Worm (Caenorhabditis elegans) whole organism, late embryonic: ENCODE data around the gene ZK402.2.

Experiments used
- K09A11.1 ChIP-seq: sonication (generic microtip); optimal IDR thresholded peaks from 2 replicates; lab custom pipeline; 2017; ENCODE audit warnings: antibody characterized with exemption, mild to moderate bottlenecking, missing genetic modification characterization, missing compliant biosample characterization; ENCODE audit not compliant: insufficient read depth
- Y22D7AL.16 ChIP-seq: sonication (generic microtip); optimal IDR thresholded peaks from 2 replicates; lab custom pipeline; 2016; ENCODE audit warnings: missing genetic modification characterization, missing compliant biosample characterization
- ahr-1 ChIP-seq: sonication (generic microtip); optimal IDR thresholded peaks from 2 replicates; lab custom pipeline; 2016; ENCODE audit warnings: missing genetic modification characterization, missing compliant biosample characterization
- ama-1 ChIP-seq: fragments of 150-350 bp; optimal IDR thresholded peaks from 2 replicates; lab custom pipeline; 2014
- ceh-18 ChIP-seq: sonication (generic microtip); optimal IDR thresholded peaks from 2 replicates; lab custom pipeline; 2016; ENCODE audit warnings: missing genetic modification characterization, missing compliant biosample characterization
- ceh-19 ChIP-seq: fragments of 200-800 bp; sonication (Bioruptor generic); optimal IDR thresholded peaks from 2 replicates; lab custom pipeline; 2018; ENCODE audit warnings: mild to moderate bottlenecking, missing genetic modification characterization, missing compliant biosample characterization
- ceh-2 ChIP-seq: sonication (generic microtip); optimal IDR thresholded peaks from 2 replicates; lab custom pipeline; 2016; ENCODE audit warnings: missing genotype, missing genetic modification characterization, missing compliant biosample characterization
- ceh-22 ChIP-seq: sonication (generic microtip); optimal IDR thresholded peaks from 2 replicates; lab custom pipeline; 2017; ENCODE audit warnings: missing biosample characterization, missing genetic modification characterization
- ceh-24 ChIP-seq: sonication (generic microtip); optimal IDR thresholded peaks from 2 replicates; lab custom pipeline; 2016; ENCODE audit warnings: mild to moderate bottlenecking, missing genetic modification characterization, missing compliant biosample characterization
- ceh-30 ChIP-seq: fragments of 150-350 bp; optimal IDR thresholded peaks from 2 replicates; lab custom pipeline; 2014; ENCODE audit warnings: missing biosample characterization, missing genetic modification characterization
- ceh-45 ChIP-seq: fragments of 200-800 bp; sonication (Bioruptor generic); IDR thresholded peaks from 2 replicates; pipeline ENCODE4 v1.3.6; 2022; ENCODE audit warnings: missing genetic modification reagents, missing genetic modification characterization, missing compliant biosample characterization
- ceh-48 ChIP-seq: sonication (generic microtip); optimal IDR thresholded peaks from 2 replicates; lab custom pipeline; 2016; ENCODE audit warnings: missing genetic modification characterization, inconsistent platforms, missing compliant biosample characterization
- ceh-6 ChIP-seq: fragments of 200-800 bp; sonication (Bioruptor generic); optimal IDR thresholded peaks from 2 replicates; lab custom pipeline; 2018; ENCODE audit warnings: mild to moderate bottlenecking, missing genetic modification characterization, missing compliant biosample characterization
- ceh-9 ChIP-seq: sonication (generic microtip); optimal IDR thresholded peaks from 2 replicates; lab custom pipeline; 2016; ENCODE audit warnings: mild to moderate bottlenecking, missing genetic modification characterization, inconsistent platforms, missing compliant biosample characterization
- che-1 ChIP-seq: sonication (generic microtip); optimal IDR thresholded peaks from 2 replicates; lab custom pipeline; 2016; ENCODE audit warnings: mild to moderate bottlenecking, missing genetic modification characterization, missing compliant biosample characterization
- dmd-4 ChIP-seq: sonication (generic microtip); optimal IDR thresholded peaks from 2 replicates; lab custom pipeline; 2016; ENCODE audit warnings: borderline replicate concordance, missing genetic modification characterization, missing compliant biosample characterization
- dve-1 ChIP-seq: sonication (generic microtip); optimal IDR thresholded peaks from 2 replicates; lab custom pipeline; 2017; ENCODE audit warnings: antibody characterized with exemption, mild to moderate bottlenecking, missing genetic modification characterization, missing compliant biosample characterization
- elt-2 ChIP-seq: sonication (generic microtip); optimal IDR thresholded peaks from 2 replicates; lab custom pipeline; 2016; ENCODE audit warnings: missing genetic modification reagents, missing genetic modification characterization, missing compliant biosample characterization
- ets-4 ChIP-seq: sonication (generic microtip); optimal IDR thresholded peaks from 2 replicates; lab custom pipeline; 2016; ENCODE audit warnings: missing genetic modification characterization, missing compliant biosample characterization
- fkh-10 ChIP-seq: fragments of 150-350 bp; optimal IDR thresholded peaks from 2 replicates; lab custom pipeline; 2014; ENCODE audit warnings: missing biosample characterization, missing genetic modification reagents, missing genetic modification characterization
- gmeb-2 ChIP-seq: sonication (generic microtip); optimal IDR thresholded peaks from 2 replicates; lab custom pipeline; 2016; ENCODE audit warnings: missing genetic modification characterization, inconsistent platforms, missing compliant biosample characterization
- hlh-30 ChIP-seq: sonication (generic microtip); optimal IDR thresholded peaks from 2 replicates; lab custom pipeline; 2017; ENCODE audit warnings: antibody characterized with exemption, missing genetic modification characterization, missing compliant biosample characterization; ENCODE audit not compliant: insufficient read depth
- hlh-6 ChIP-seq: sonication (generic microtip); optimal IDR thresholded peaks from 2 replicates; lab custom pipeline; 2016; ENCODE audit warnings: missing genotype, missing genetic modification characterization, missing compliant biosample characterization
- hlh-8 ChIP-seq: sonication (generic microtip); optimal IDR thresholded peaks from 2 replicates; lab custom pipeline; 2016; ENCODE audit warnings: missing genotype, missing genetic modification characterization, missing compliant biosample characterization
- lim-6 ChIP-seq: sonication (generic microtip); optimal IDR thresholded peaks from 2 replicates; lab custom pipeline; 2016; ENCODE audit warnings: missing genetic modification characterization, missing compliant biosample characterization
- lin-11 ChIP-seq: fragments of 200-800 bp; sonication (Bioruptor generic); optimal IDR thresholded peaks from 2 replicates; lab custom pipeline; 2018; ENCODE audit warnings: mild to moderate bottlenecking, missing genetic modification characterization, missing compliant biosample characterization
- madf-2 ChIP-seq: sonication (generic microtip); optimal IDR thresholded peaks from 2 replicates; lab custom pipeline; 2017; ENCODE audit warnings: missing genetic modification characterization, missing compliant biosample characterization
- mec-3 ChIP-seq: sonication (generic microtip); optimal IDR thresholded peaks from 2 replicates; lab custom pipeline; 2016; ENCODE audit warnings: borderline replicate concordance, missing genetic modification characterization, missing compliant biosample characterization
- nfya-1 ChIP-seq: sonication (generic microtip); optimal IDR thresholded peaks from 2 replicates; lab custom pipeline; 2017; ENCODE audit warnings: missing genetic modification characterization, mild to moderate bottlenecking, missing compliant biosample characterization, antibody characterized with exemption, moderate library complexity
- nhr-232 ChIP-seq: sonication (generic microtip); optimal IDR thresholded peaks from 2 replicates; lab custom pipeline; 2016; ENCODE audit warnings: missing genetic modification characterization, missing compliant biosample characterization
- odd-2 ChIP-seq: sonication (generic microtip); optimal IDR thresholded peaks from 2 replicates; lab custom pipeline; 2017; ENCODE audit warnings: antibody characterized with exemption, mild to moderate bottlenecking, missing genetic modification characterization, missing compliant biosample characterization
- pag-3 ChIP-seq: sonication (generic microtip); optimal IDR thresholded peaks from 2 replicates; lab custom pipeline; 2016; ENCODE audit warnings: missing compliant biosample characterization, missing genetic modification characterization, borderline replicate concordance
- pha-4 ChIP-seq: fragments of 150-350 bp; optimal IDR thresholded peaks from 2 replicates; lab custom pipeline; 2018; ENCODE audit warnings: missing biosample characterization, missing genetic modification reagents, missing genetic modification characterization
- ref-2 ChIP-seq: sonication (generic microtip); optimal IDR thresholded peaks from 2 replicates; lab custom pipeline; 2016; ENCODE audit warnings: missing genetic modification characterization, missing compliant biosample characterization
- rnt-1 ChIP-seq: sonication (generic microtip); optimal IDR thresholded peaks from 2 replicates; lab custom pipeline; 2016; ENCODE audit warnings: missing genetic modification characterization, missing compliant biosample characterization
- sdc-2 ChIP-seq: sonication (generic microtip); optimal IDR thresholded peaks from 2 replicates; lab custom pipeline; 2016; ENCODE audit warnings: missing genotype, missing genetic modification characterization, missing compliant biosample characterization
- sox-2 ChIP-seq: fragments of 200-800 bp; sonication (Bioruptor generic); IDR thresholded peaks from 2 replicates; pipeline ENCODE4 v1.3.6; 2022; ENCODE audit warnings: missing genetic modification reagents, missing genetic modification characterization, missing compliant biosample characterization
- syd-9 ChIP-seq: sonication (generic microtip); optimal IDR thresholded peaks from 2 replicates; lab custom pipeline; 2016; ENCODE audit warnings: mild to moderate bottlenecking, missing genetic modification characterization, moderate library complexity, missing compliant biosample characterization
- tbx-2 ChIP-seq: sonication (generic microtip); optimal IDR thresholded peaks from 2 replicates; lab custom pipeline; 2016; ENCODE audit warnings: missing genetic modification characterization, missing compliant biosample characterization
- unc-3 ChIP-seq, 2 experiments: fragments of 200-800 bp in 1 of 2; sonication (Bioruptor generic) in 1 of 2; sonication (generic microtip) in 1 of 2; conservative IDR thresholded peaks in 1 of 2; optimal IDR thresholded peaks in 1 of 2; 2 replicates each; pipeline versions ENCODE4 v1.3.6 to Lab custom; 2016 to 2022; ENCODE audit warnings: missing compliant biosample characterization in 2 of 2, missing genetic modification characterization in 2 of 2, missing genetic modification reagents in 1 of 2
- unc-55 ChIP-seq: sonication (generic microtip); optimal IDR thresholded peaks from 2 replicates; lab custom pipeline; 2017; ENCODE audit warnings: missing biosample characterization, missing genetic modification reagents, missing genetic modification characterization
- zip-5 ChIP-seq: sonication (generic microtip); optimal IDR thresholded peaks from 2 replicates; lab custom pipeline; 2016; ENCODE audit warnings: missing genetic modification characterization, missing compliant biosample characterization

The ZK402.2 gene

DNA sequence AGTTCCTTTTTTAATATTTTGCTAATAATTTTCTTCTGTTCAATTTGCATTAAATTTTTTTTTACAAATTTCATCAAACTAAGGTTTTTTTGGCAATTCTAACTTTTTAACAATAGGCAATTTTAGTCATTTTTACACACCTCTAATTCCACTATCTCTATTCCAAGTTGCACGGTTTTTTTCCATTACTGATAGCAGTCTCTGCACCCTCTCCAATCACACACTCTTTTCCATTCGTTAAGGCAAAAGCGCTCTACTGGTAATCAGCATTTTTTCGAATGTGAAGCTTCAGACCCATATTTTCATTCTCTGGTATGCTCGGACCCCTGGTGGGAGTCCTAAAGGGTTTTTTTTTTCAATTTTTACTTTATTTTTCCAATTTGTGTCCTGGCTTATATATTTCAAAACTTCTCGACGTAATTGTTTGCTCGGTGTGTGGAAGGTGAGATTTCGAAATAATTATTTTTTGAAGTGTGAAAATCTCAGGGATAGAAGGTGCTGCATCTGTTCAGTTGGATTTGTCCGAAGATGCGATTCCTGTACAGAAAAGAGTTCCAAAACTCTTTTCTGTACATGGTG lies 13.3 kb downstream of the ZK402.2 start, which contains the start of the genes F19G12.4 and F19G12.8:
Gene F19G12.4 (plus strand): TSS at position 529 of the 579 bp plus-strand sequence.
Gene F19G12.8 (plus strand): TSS at position 545 of the 579 bp plus-strand sequence.
- TF ChIP-seq hlh-8 = no peak
- no peak for TF ChIP-seq ets-4
- TF ChIP-seq ceh-2 = no peak
- no peak for TF ChIP-seq nhr-232
- TF ChIP-seq zip-5 = no peak
- no peak for TF ChIP-seq hlh-30 (tag; lab: Kevin White, UChicago)
- no peak for TF ChIP-seq ceh-18 (tag; lab: Kevin White, UChicago)
- no peak for TF ChIP-seq elt-2 (tag; lab: Kevin White, UChicago)
- TF ChIP-seq pag-3 (tag; lab: Kevin White, UChicago) = no peak
- TF ChIP-seq nfya-1 (tag; lab: Kevin White, UChicago) = no peak
- TF ChIP-seq dve-1 (tag; lab: Kevin White, UChicago) = no peak
- no peak for TF ChIP-seq ref-2 (tag; lab: Kevin White, UChicago)
- TF ChIP-seq ama-1 (lab: Kevin White, UChicago) = no peak
- no peak for TF ChIP-seq unc-55 (GFP tag; lab: Kevin White, UChicago)
- TF ChIP-seq tbx-2 = no peak
- TF ChIP-seq ahr-1 = no peak
- no peak for TF ChIP-seq rnt-1
- TF ChIP-seq fkh-10 = no peak

DNA sequence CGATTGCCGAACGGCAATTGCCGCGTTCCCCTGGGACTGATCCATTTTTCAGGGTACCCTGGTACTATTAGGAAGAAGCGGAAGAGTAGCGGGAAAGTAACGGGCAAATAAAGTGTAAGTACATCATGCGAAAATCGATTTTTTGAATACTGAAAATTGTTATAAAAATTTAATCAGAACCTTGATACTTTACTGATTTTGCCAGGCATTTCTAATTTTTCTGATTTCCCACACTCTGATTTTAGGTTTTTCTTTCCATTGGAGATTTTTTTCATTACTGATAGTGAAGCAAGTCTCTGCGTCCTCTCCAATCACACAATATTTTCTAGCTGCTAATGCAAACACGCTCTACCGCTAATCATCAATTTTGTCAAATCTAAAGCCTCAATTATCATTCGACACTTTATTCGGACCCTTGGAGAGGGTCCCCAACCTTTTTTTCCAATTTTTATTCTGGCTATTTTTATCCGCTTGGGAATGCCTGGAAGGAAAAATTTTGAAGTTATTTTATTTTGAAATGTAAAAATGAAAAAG lies 15.7 kb downstream of the ZK402.2 start, which contains the start of gene F19G12.9:
Gene F19G12.9 (plus strand): TSS at position 51 of the 534 bp plus-strand sequence.
- TF ChIP-seq zip-5 (no peak), lim-6 (tag; lab: Kevin White, UChicago) (no peak), dve-1 (tag; lab: Kevin White, UChicago) (no peak), madf-2 (tag; lab: Kevin White, UChicago) (no peak), mec-3 (tag; lab: Kevin White, UChicago) (no peak), ref-2 (tag; lab: Kevin White, UChicago) (no peak), ceh-22 (tag; lab: Kevin White, UChicago) (no peak), ceh-24 (no peak), gmeb-2 (tag; lab: Kevin White, UChicago) (no peak), ceh-30 (no peak)

DNA sequence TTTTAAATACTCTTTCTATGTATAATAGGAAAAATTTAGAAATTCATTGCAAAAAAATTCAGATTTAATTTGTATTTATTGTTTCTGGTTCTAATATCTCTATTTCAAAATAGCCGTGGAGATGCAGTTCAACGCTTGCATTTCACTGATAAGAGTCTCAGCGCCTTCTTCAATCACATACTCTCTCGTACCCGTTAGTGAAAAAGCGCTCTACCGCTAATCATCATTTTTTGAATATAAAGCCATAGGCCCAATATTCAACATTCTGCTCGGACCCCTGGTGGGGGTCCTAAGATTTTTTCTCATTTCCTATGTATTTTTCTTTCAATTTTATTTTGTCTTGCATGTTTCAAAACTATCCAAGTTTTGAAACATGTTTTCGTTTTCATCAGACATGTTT lies 17.0 kb downstream of the ZK402.2 start:
- TF ChIP-seq dmd-4 (tag; lab: Kevin White, UChicago) = no peak

- TF ChIP-seq sdc-2 (tag; lab: Kevin White, UChicago) (no peak), ceh-9 (tag; lab: Kevin White, UChicago) (no peak), ceh-45 (no peak), sox-2 (GFP tag; lab: Robert Waterston, UW) (no peak), K09A11.1 (tag; lab: Kevin White, UChicago) (no peak), odd-2 (tag; lab: Kevin White, UChicago) (no peak), hlh-6 (tag; lab: Kevin White, UChicago) (no peak), lin-11 (tag; lab: Kevin White, UChicago) (no peak)
These were observed 21.0 kb downstream of the ZK402.2 start, which contains the start of gene F19G12.3 for ce11 chrX:1424509-1424908. Gene F19G12.3, plus strand, starts transcription at chrX:1424809.

- TF ChIP-seq unc-55 (GFP tag; lab: Kevin White, UChicago) (no peak), hlh-30 (tag; lab: Kevin White, UChicago) (no peak), ets-4 (no peak), ceh-48 (no peak), syd-9 (tag; lab: Kevin White, UChicago) (no peak), pag-3 (tag; lab: Kevin White, UChicago) (no peak), che-1 (tag; lab: Kevin White, UChicago) (no peak), Y22D7AL.16 (tag; lab: Kevin White, UChicago) (no peak), ceh-6 (GFP tag; lab: Kevin White, UChicago) (no peak), pha-4 (tag; lab: Kevin White, UChicago) (no peak), gmeb-2 (tag; lab: Kevin White, UChicago) (no peak), ceh-19 (GFP tag; lab: Kevin White, UChicago) (no peak), ahr-1 (no peak), unc-3 (GFP tag; conservative IDR thresholded peaks at IDR 0.05; lab: Robert Waterston, UW) (no peak), unc-3 (tag; optimal IDR thresholded peaks at IDR 0.05; lab: Kevin White, UChicago) (no peak)
These were observed 22.9 kb downstream of the ZK402.2 start, which contains the start of gene F19G12.11 for ce11 chrX:1426425-1426824. Gene F19G12.11, minus strand, starts transcription at chrX:1426525.
